Fruit fly (Drosophila melanogaster) whole organism: Measurements from ENCODE around the gene dysc.

Experiments used
- CG8478 ChIP-seq: fragments of >200 bp; optimal IDR thresholded peaks from 2 replicates; lab custom pipeline; 2018; ENCODE audit warnings: inconsistent platforms
- Dll ChIP-seq: fragments of >200 bp; optimal IDR thresholded peaks from 2 replicates; lab custom pipeline; 2017
- EcR ChIP-seq, 2 experiments: fragments of >200 bp; optimal IDR thresholded peaks; 2 replicates each; lab custom pipeline; 2017; ENCODE audit warnings: missing biosample characterization in 2 of 2, missing genetic modification characterization in 2 of 2, missing genetic modification reagents in 2 of 2
- psq ChIP-seq: fragments of >200 bp; optimal IDR thresholded peaks from 2 replicates; lab custom pipeline; 2017

DNA sequence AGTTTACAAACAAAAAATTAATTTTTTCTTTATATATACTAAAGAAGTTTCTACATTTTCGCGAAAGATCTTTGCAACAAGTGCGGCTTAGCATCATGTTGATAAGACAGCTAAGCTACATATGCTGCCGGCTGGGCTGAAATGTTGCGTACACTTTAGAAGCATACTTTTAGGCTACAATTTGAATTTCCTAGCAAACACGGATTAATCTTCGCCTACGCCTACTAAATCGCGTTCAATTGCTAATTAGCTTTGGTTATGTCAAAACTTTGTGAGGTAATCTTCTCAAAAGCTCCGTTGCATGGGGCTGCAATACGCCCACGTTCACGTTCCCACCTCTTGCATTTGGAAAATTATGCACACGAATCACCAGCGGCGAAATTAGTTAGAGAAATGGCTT is 26.1 kb downstream of the dysc start:
- TF ChIP-seq Dll (lab: Kevin White, UChicago) (no peak), psq (lab: Kevin White, UChicago) (no peak), CG8478 (lab: Kevin White, UChicago) (no peak), EcR (GFP tag; optimal IDR thresholded peaks at IDR 0.05; lab: Kevin White, UChicago) (no peak)
